Worm (Caenorhabditis elegans) whole organism, late embryonic: ENCODE measurements around the gene nhr-183.

ENCODE experiments used
- C08G9.2 ChIP-seq: sonication (generic microtip); optimal IDR thresholded peaks from 2 replicates; lab custom pipeline; 2016; ENCODE audit warnings: mild to moderate bottlenecking, missing genetic modification characterization, moderate library complexity, missing compliant biosample characterization
- C38D4.7 ChIP-seq: fragments of 200-800 bp; sonication (Bioruptor generic); optimal IDR thresholded peaks from 2 replicates; lab custom pipeline; 2018; ENCODE audit warnings: mild to moderate bottlenecking, missing genetic modification characterization, moderate library complexity, missing compliant biosample characterization
- K02D7.2 ChIP-seq: sonication (generic microtip); optimal IDR thresholded peaks from 2 replicates; lab custom pipeline; 2017; ENCODE audit warnings: mild to moderate bottlenecking, missing genetic modification characterization, missing compliant biosample characterization
- T23F11.4 ChIP-seq: fragments of 200-800 bp; sonication (Bioruptor generic); optimal IDR thresholded peaks from 2 replicates; lab custom pipeline; 2018; ENCODE audit warnings: mild to moderate bottlenecking, missing genetic modification characterization, missing compliant biosample characterization
- ama-1 ChIP-seq: fragments of 150-350 bp; optimal IDR thresholded peaks from 2 replicates; lab custom pipeline; 2014
- ceh-14 ChIP-seq: sonication (generic microtip); optimal IDR thresholded peaks from 2 replicates; lab custom pipeline; 2016; ENCODE audit warnings: missing genotype, missing genetic modification characterization, missing compliant biosample characterization
- ceh-18 ChIP-seq: sonication (generic microtip); optimal IDR thresholded peaks from 2 replicates; lab custom pipeline; 2016; ENCODE audit warnings: missing genetic modification characterization, missing compliant biosample characterization
- ceh-19 ChIP-seq: fragments of 200-800 bp; sonication (Bioruptor generic); optimal IDR thresholded peaks from 2 replicates; lab custom pipeline; 2018; ENCODE audit warnings: mild to moderate bottlenecking, missing genetic modification characterization, missing compliant biosample characterization
- ceh-2 ChIP-seq: sonication (generic microtip); optimal IDR thresholded peaks from 2 replicates; lab custom pipeline; 2016; ENCODE audit warnings: missing genotype, missing genetic modification characterization, missing compliant biosample characterization
- ceh-22 ChIP-seq: sonication (generic microtip); optimal IDR thresholded peaks from 2 replicates; lab custom pipeline; 2017; ENCODE audit warnings: missing biosample characterization, missing genetic modification characterization
- ceh-24 ChIP-seq: sonication (generic microtip); optimal IDR thresholded peaks from 2 replicates; lab custom pipeline; 2016; ENCODE audit warnings: mild to moderate bottlenecking, missing genetic modification characterization, missing compliant biosample characterization
- ceh-31 ChIP-seq: sonication (generic microtip); optimal IDR thresholded peaks from 2 replicates; lab custom pipeline; 2016; ENCODE audit warnings: missing genetic modification characterization, missing compliant biosample characterization
- ceh-34 ChIP-seq: sonication (generic microtip); optimal IDR thresholded peaks from 2 replicates; lab custom pipeline; 2016; ENCODE audit warnings: mild to moderate bottlenecking, missing genetic modification characterization, missing compliant biosample characterization
- ceh-45 ChIP-seq: fragments of 200-800 bp; sonication (Bioruptor generic); IDR thresholded peaks from 2 replicates; pipeline ENCODE4 v1.3.6; 2022; ENCODE audit warnings: missing genetic modification reagents, missing genetic modification characterization, missing compliant biosample characterization
- ceh-6 ChIP-seq: fragments of 200-800 bp; sonication (Bioruptor generic); optimal IDR thresholded peaks from 2 replicates; lab custom pipeline; 2018; ENCODE audit warnings: mild to moderate bottlenecking, missing genetic modification characterization, missing compliant biosample characterization
- che-1 ChIP-seq: sonication (generic microtip); optimal IDR thresholded peaks from 2 replicates; lab custom pipeline; 2016; ENCODE audit warnings: mild to moderate bottlenecking, missing genetic modification characterization, missing compliant biosample characterization
- dmd-4 ChIP-seq: sonication (generic microtip); optimal IDR thresholded peaks from 2 replicates; lab custom pipeline; 2016; ENCODE audit warnings: borderline replicate concordance, missing genetic modification characterization, missing compliant biosample characterization
- dve-1 ChIP-seq: sonication (generic microtip); optimal IDR thresholded peaks from 2 replicates; lab custom pipeline; 2017; ENCODE audit warnings: antibody characterized with exemption, mild to moderate bottlenecking, missing genetic modification characterization, missing compliant biosample characterization
- elt-2 ChIP-seq: sonication (generic microtip); optimal IDR thresholded peaks from 2 replicates; lab custom pipeline; 2016; ENCODE audit warnings: missing genetic modification reagents, missing genetic modification characterization, missing compliant biosample characterization
- elt-4 ChIP-seq: sonication (generic microtip); optimal IDR thresholded peaks from 2 replicates; lab custom pipeline; 2016; ENCODE audit warnings: missing genetic modification characterization, missing compliant biosample characterization
- eyg-1 ChIP-seq: sonication (generic microtip); optimal IDR thresholded peaks from 2 replicates; lab custom pipeline; 2016; ENCODE audit warnings: missing genotype, missing genetic modification characterization, missing compliant biosample characterization
- gmeb-2 ChIP-seq: sonication (generic microtip); optimal IDR thresholded peaks from 2 replicates; lab custom pipeline; 2016; ENCODE audit warnings: missing genetic modification characterization, inconsistent platforms, missing compliant biosample characterization
- hlh-13 ChIP-seq: fragments of 200-800 bp; sonication (Bioruptor generic); optimal IDR thresholded peaks from 2 replicates; lab custom pipeline; 2018; ENCODE audit warnings: mild to moderate bottlenecking, missing genetic modification characterization, missing compliant biosample characterization
- hlh-15 ChIP-seq: sonication (generic microtip); optimal IDR thresholded peaks from 2 replicates; lab custom pipeline; 2016; ENCODE audit warnings: missing genetic modification characterization, missing compliant biosample characterization
- hlh-30 ChIP-seq: sonication (generic microtip); optimal IDR thresholded peaks from 2 replicates; lab custom pipeline; 2017; ENCODE audit warnings: antibody characterized with exemption, missing genetic modification characterization, missing compliant biosample characterization; ENCODE audit not compliant: insufficient read depth
- hlh-6 ChIP-seq: sonication (generic microtip); optimal IDR thresholded peaks from 2 replicates; lab custom pipeline; 2016; ENCODE audit warnings: missing genotype, missing genetic modification characterization, missing compliant biosample characterization
- lim-6 ChIP-seq: sonication (generic microtip); optimal IDR thresholded peaks from 2 replicates; lab custom pipeline; 2016; ENCODE audit warnings: missing genetic modification characterization, missing compliant biosample characterization
- lin-11 ChIP-seq: fragments of 200-800 bp; sonication (Bioruptor generic); optimal IDR thresholded peaks from 2 replicates; lab custom pipeline; 2018; ENCODE audit warnings: mild to moderate bottlenecking, missing genetic modification characterization, missing compliant biosample characterization
- mec-3 ChIP-seq: sonication (generic microtip); optimal IDR thresholded peaks from 2 replicates; lab custom pipeline; 2016; ENCODE audit warnings: borderline replicate concordance, missing genetic modification characterization, missing compliant biosample characterization
- nfya-1 ChIP-seq: sonication (generic microtip); optimal IDR thresholded peaks from 2 replicates; lab custom pipeline; 2017; ENCODE audit warnings: missing genetic modification characterization, mild to moderate bottlenecking, missing compliant biosample characterization, antibody characterized with exemption, moderate library complexity
- pag-3 ChIP-seq: sonication (generic microtip); optimal IDR thresholded peaks from 2 replicates; lab custom pipeline; 2016; ENCODE audit warnings: missing compliant biosample characterization, missing genetic modification characterization, borderline replicate concordance
- pax-1 ChIP-seq: fragments of 150-350 bp; optimal IDR thresholded peaks from 2 replicates; lab custom pipeline; 2014; ENCODE audit warnings: missing biosample characterization, missing genetic modification characterization
- pha-2 ChIP-seq: sonication (generic microtip); optimal IDR thresholded peaks from 2 replicates; lab custom pipeline; 2017; ENCODE audit warnings: mild to moderate bottlenecking, missing genetic modification characterization, missing compliant biosample characterization
- pha-4 ChIP-seq: fragments of 150-350 bp; optimal IDR thresholded peaks from 2 replicates; lab custom pipeline; 2018; ENCODE audit warnings: missing biosample characterization, missing genetic modification reagents, missing genetic modification characterization
- sdc-2 ChIP-seq: sonication (generic microtip); optimal IDR thresholded peaks from 2 replicates; lab custom pipeline; 2016; ENCODE audit warnings: missing genotype, missing genetic modification characterization, missing compliant biosample characterization
- sox-2 ChIP-seq: fragments of 200-800 bp; sonication (Bioruptor generic); IDR thresholded peaks from 2 replicates; pipeline ENCODE4 v1.3.6; 2022; ENCODE audit warnings: missing genetic modification reagents, missing genetic modification characterization, missing compliant biosample characterization
- sox-4 ChIP-seq: sonication (generic microtip); optimal IDR thresholded peaks from 2 replicates; lab custom pipeline; 2017; ENCODE audit warnings: mild to moderate bottlenecking, missing genetic modification characterization, inconsistent platforms, missing compliant biosample characterization
- tbx-2 ChIP-seq: sonication (generic microtip); optimal IDR thresholded peaks from 2 replicates; lab custom pipeline; 2016; ENCODE audit warnings: missing genetic modification characterization, missing compliant biosample characterization
- tbx-7 ChIP-seq: sonication (generic microtip); optimal IDR thresholded peaks from 2 replicates; lab custom pipeline; 2016; ENCODE audit warnings: missing genotype, missing genetic modification characterization, missing compliant biosample characterization
- unc-3 ChIP-seq, 2 experiments: fragments of 200-800 bp in 1 of 2; sonication (Bioruptor generic) in 1 of 2; sonication (generic microtip) in 1 of 2; conservative IDR thresholded peaks in 1 of 2; optimal IDR thresholded peaks in 1 of 2; 2 replicates each; pipeline versions ENCODE4 v1.3.6 to Lab custom; 2016 to 2022; ENCODE audit warnings: missing compliant biosample characterization in 2 of 2, missing genetic modification characterization in 2 of 2, missing genetic modification reagents in 1 of 2
- unc-42 ChIP-seq: sonication (generic microtip); optimal IDR thresholded peaks from 2 replicates; lab custom pipeline; 2016; ENCODE audit warnings: missing genotype, missing genetic modification characterization, missing compliant biosample characterization
- unc-86 ChIP-seq: sonication (generic microtip); optimal IDR thresholded peaks from 2 replicates; lab custom pipeline; 2016; ENCODE audit warnings: missing genetic modification characterization, missing compliant biosample characterization

nhr-183 gene

DNA sequence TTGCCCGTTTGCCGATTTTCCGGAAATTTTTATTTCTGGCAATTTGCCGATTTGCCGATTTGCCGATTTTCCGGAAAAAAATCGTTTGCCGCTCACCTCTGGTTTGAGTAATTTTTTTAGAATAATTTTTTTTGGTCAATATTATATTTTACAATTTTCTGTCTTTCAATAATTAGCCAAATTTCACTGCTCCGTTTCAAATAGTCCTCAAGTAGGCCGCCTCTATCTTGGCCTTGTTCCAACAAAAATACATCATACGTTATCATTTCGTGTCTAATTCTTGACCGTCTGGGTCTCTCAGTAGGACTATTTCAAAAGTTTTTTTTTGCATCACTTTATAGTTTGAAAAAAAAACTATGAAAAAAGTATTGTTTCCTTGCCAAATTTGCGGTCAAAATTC, 27.8 kb upstream of the nhr-183 start, which contains the start of gene nhr-115:
Gene nhr-115, plus strand, starts transcription at position 301 of the 400 bp plus-strand sequence.
- no peak for TF ChIP-seq lin-11 (tag; lab: Kevin White, UChicago)
- no peak for TF ChIP-seq pha-4 (tag; lab: Kevin White, UChicago)
- no peak for TF ChIP-seq dve-1 (tag; lab: Kevin White, UChicago)
- TF ChIP-seq K02D7.2: no peak

DNA sequence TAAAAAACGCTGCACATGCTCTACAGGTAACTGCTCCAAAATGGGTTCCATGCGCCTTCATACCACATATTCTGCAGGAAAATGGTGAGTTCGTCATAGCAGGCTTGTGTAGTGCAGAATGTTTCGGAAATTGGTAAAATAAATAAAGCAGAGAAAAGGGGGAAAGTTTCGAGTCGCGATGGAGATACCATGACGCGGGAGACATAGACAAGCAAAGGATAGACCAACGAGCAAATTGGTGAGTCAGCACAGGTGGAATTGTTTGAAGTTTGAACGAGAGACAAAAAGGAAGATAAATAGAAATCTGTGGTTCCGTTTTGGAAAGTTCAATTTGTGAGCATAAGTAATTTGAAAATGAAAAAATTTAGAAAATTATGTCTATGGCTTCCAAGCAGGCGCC, 25.9 kb upstream of the nhr-183 start, which contains the start of gene nhr-225:
Gene nhr-225, minus strand, starts transcription at position 146 of the 400 bp plus-strand sequence.
- TF ChIP-seq ceh-6 (GFP tag; lab: Kevin White, UChicago) (no peak), ceh-45 (no peak), sox-2 (GFP tag; lab: Robert Waterston, UW) (no peak), ceh-19 (GFP tag; lab: Kevin White, UChicago) (no peak), C38D4.7 (GFP tag; lab: Kevin White, UChicago) (no peak), pha-2 (no peak), sox-4 (tag; lab: Kevin White, UChicago) (no peak), lim-6 (tag; lab: Kevin White, UChicago) (no peak), T23F11.4 (no peak), hlh-6 (tag; lab: Kevin White, UChicago) (no peak), ceh-22 (tag; lab: Kevin White, UChicago) (no peak), hlh-15 (no peak), ceh-2 (tag; lab: Kevin White, UChicago) (no peak), eyg-1 (no peak)

DNA sequence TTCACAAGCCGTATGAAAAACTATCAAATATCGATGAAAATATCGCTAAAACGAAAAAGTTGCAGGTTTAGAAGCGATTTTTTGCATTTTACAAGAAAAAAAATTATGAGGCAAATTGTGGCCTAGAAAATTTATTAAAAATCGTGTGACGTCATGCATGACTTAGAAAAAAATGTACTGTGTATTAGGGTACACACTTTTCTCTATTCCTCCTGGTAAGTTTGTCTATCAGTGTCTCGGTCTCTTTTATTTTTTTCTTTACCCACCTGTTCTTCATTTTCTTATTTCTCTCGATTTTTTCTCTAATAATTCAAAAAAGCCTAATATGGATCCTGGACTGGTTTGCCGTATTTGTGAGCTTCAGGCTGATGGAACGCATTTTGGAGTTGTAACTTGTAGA, 20.7 kb upstream of the nhr-183 start, which contains the start of gene nhr-227:
Gene nhr-227, plus strand, starts transcription at position 326 of the 400 bp plus-strand sequence.
- no peak for TF ChIP-seq che-1 (tag; lab: Kevin White, UChicago)
- no peak for TF ChIP-seq pha-2
- no peak for TF ChIP-seq K02D7.2
- no peak for TF ChIP-seq gmeb-2 (tag; lab: Kevin White, UChicago)
- no peak for TF ChIP-seq hlh-30
- no peak for TF ChIP-seq hlh-13 (GFP tag; lab: Kevin White, UChicago)
- no peak for TF ChIP-seq eyg-1
- TF ChIP-seq hlh-15: no peak
- TF ChIP-seq tbx-7 (tag; lab: Kevin White, UChicago): no peak
- TF ChIP-seq C08G9.2 (tag; lab: Kevin White, UChicago): no peak
- no peak for TF ChIP-seq ceh-14 (tag; lab: Kevin White, UChicago)
- TF ChIP-seq sox-4 (tag; lab: Kevin White, UChicago): no peak
- TF ChIP-seq ceh-22 (tag; lab: Kevin White, UChicago): no peak
- TF ChIP-seq elt-4 (tag; lab: Kevin White, UChicago): no peak
- TF ChIP-seq dmd-4 (tag; lab: Kevin White, UChicago): no peak
- TF ChIP-seq ceh-18 (tag; lab: Kevin White, UChicago): no peak
- TF ChIP-seq unc-3 (GFP tag; conservative IDR thresholded peaks at IDR 0.05; lab: Robert Waterston, UW): no peak
- TF ChIP-seq unc-3 (tag; optimal IDR thresholded peaks at IDR 0.05; lab: Kevin White, UChicago): no peak
- no peak for TF ChIP-seq mec-3 (tag; lab: Kevin White, UChicago)
- no peak for TF ChIP-seq ceh-24 (tag; lab: Kevin White, UChicago)
- no peak for TF ChIP-seq ceh-2 (tag; lab: Kevin White, UChicago)

DNA sequence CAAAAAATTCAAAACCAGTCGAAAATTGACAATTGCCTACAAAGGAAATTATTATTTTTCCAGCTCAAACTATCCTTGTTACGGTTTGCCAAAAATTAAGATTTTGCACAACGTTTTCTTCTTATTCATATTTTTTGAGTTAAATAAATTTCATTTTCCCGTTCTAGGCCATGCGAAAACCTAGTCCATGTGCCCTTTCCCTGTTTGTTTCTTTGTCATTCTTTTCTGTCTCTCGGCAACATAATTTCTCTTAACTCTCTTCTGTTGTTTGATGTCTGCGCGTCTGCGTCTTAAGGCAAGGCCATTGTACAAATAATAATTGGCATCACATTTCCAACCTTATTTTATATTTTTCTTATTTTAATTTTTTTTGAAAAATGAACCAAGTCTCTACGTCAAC, 17.1 kb upstream of the nhr-183 start, which contains the start of gene nhr-228:
Gene nhr-228, plus strand, starts transcription at position 261 of the 400 bp plus-strand sequence.
- TF ChIP-seq unc-42 (tag; lab: Kevin White, UChicago) (peak; percentile 13), sdc-2 (tag; lab: Kevin White, UChicago) (no peak), unc-86 (tag; lab: Kevin White, UChicago) (no peak), tbx-2 (tag; lab: Kevin White, UChicago) (peak; percentile 6), dve-1 (tag; lab: Kevin White, UChicago) (peak; percentile 29), elt-2 (no peak), pax-1 (tag; lab: Kevin White, UChicago) (peak; percentile 18), unc-3 (GFP tag; conservative IDR thresholded peaks at IDR 0.05; lab: Robert Waterston, UW) (no peak), unc-3 (tag; optimal IDR thresholded peaks at IDR 0.05; lab: Kevin White, UChicago) (no peak), tbx-7 (tag; lab: Kevin White, UChicago) (no peak), ceh-34 (tag; lab: Kevin White, UChicago) (peak; percentile 35), C38D4.7 (GFP tag; lab: Kevin White, UChicago) (no peak), T23F11.4 (no peak), ceh-2 (tag; lab: Kevin White, UChicago) (peak; percentile 4), ceh-31 (tag; lab: Kevin White, UChicago) (peak; percentile 22), C08G9.2 (tag; lab: Kevin White, UChicago) (no peak), nfya-1 (tag; lab: Kevin White, UChicago) (peak; percentile 3), pag-3 (tag; lab: Kevin White, UChicago) (no peak), ama-1 (lab: Kevin White, UChicago) (no peak), ceh-19 (GFP tag; lab: Kevin White, UChicago) (no peak), ceh-14 (tag; lab: Kevin White, UChicago) (no peak)
